Worm (Caenorhabditis elegans) whole organism, late embryonic: Measurements from ENCODE around the gene Y53F4B.21.
"Not testable (repeated sequence)": the region's sequence is repeated elsewhere in the genome, so short reads cannot be mapped to it uniquely, and the experiment has no call there.

Source experiments
- F13H6.1 ChIP-seq: sonication (generic microtip); optimal IDR thresholded peaks from 2 replicates; lab custom pipeline; 2016; ENCODE audit warnings: missing genetic modification characterization, missing compliant biosample characterization
- ama-1 ChIP-seq: fragments of 150-350 bp; optimal IDR thresholded peaks from 2 replicates; lab custom pipeline; 2014
- ceh-14 ChIP-seq: sonication (generic microtip); optimal IDR thresholded peaks from 2 replicates; lab custom pipeline; 2016; ENCODE audit warnings: missing genotype, missing genetic modification characterization, missing compliant biosample characterization
- ceh-22 ChIP-seq: sonication (generic microtip); optimal IDR thresholded peaks from 2 replicates; lab custom pipeline; 2017; ENCODE audit warnings: missing biosample characterization, missing genetic modification characterization
- ceh-31 ChIP-seq: sonication (generic microtip); optimal IDR thresholded peaks from 2 replicates; lab custom pipeline; 2016; ENCODE audit warnings: missing genetic modification characterization, missing compliant biosample characterization
- ceh-6 ChIP-seq: fragments of 200-800 bp; sonication (Bioruptor generic); optimal IDR thresholded peaks from 2 replicates; lab custom pipeline; 2018; ENCODE audit warnings: mild to moderate bottlenecking, missing genetic modification characterization, missing compliant biosample characterization
- elt-4 ChIP-seq: sonication (generic microtip); optimal IDR thresholded peaks from 2 replicates; lab custom pipeline; 2016; ENCODE audit warnings: missing genetic modification characterization, missing compliant biosample characterization
- nhr-11 ChIP-seq: fragments of 150-350 bp; optimal IDR thresholded peaks from 2 replicates; lab custom pipeline; 2014; ENCODE audit warnings: missing biosample characterization, missing genetic modification characterization
- pax-1 ChIP-seq: fragments of 150-350 bp; optimal IDR thresholded peaks from 2 replicates; lab custom pipeline; 2014; ENCODE audit warnings: missing biosample characterization, missing genetic modification characterization
- pros-1 ChIP-seq: fragments of 150-350 bp; optimal IDR thresholded peaks from 2 replicates; lab custom pipeline; 2014; ENCODE audit warnings: missing biosample characterization, missing genetic modification reagents, missing genetic modification characterization
- rnt-1 ChIP-seq: sonication (generic microtip); optimal IDR thresholded peaks from 2 replicates; lab custom pipeline; 2016; ENCODE audit warnings: missing genetic modification characterization, missing compliant biosample characterization
- unc-3 ChIP-seq, 2 experiments: fragments of 200-800 bp in 1 of 2; sonication (Bioruptor generic) in 1 of 2; sonication (generic microtip) in 1 of 2; conservative IDR thresholded peaks in 1 of 2; optimal IDR thresholded peaks in 1 of 2; 2 replicates each; pipeline versions ENCODE4 v1.3.6 to Lab custom; 2016 to 2022; ENCODE audit warnings: missing compliant biosample characterization in 2 of 2, missing genetic modification characterization in 2 of 2, missing genetic modification reagents in 1 of 2

ce11 chrII:15140881-15141280 is 50.9 kb downstream of the Y53F4B.21 start, which contains the start of gene Y53F4B.26:
- TF ChIP-seq ceh-22 (tag; lab: Kevin White, UChicago); ceh-14; ama-1 (lab: Kevin White, UChicago); pros-1 (tag; lab: Kevin White, UChicago); ceh-31 (tag; lab: Kevin White, UChicago); ceh-6 (GFP tag; lab: Kevin White, UChicago); unc-3 (GFP tag; conservative IDR thresholded peaks at IDR 0.05; lab: Robert Waterston, UW); unc-3 (tag; optimal IDR thresholded peaks at IDR 0.05; lab: Kevin White, UChicago); rnt-1 (tag; lab: Kevin White, UChicago); elt-4; pax-1 (tag; lab: Kevin White, UChicago); F13H6.1 (tag; lab: Kevin White, UChicago); nhr-11 (tag; lab: Kevin White, UChicago): not testable (repeated sequence)
